Worm (Caenorhabditis elegans): Measurements from ENCODE around the gene cdc-73.

ce11 chrIV:4025923-4026322 is 16.5 kb upstream of the cdc-73 start:
- TF ChIP-seq him-1 (tag; optimal IDR thresholded peaks at IDR 0.05) (no peak), W03F9.2 (tag; optimal IDR thresholded peaks at IDR 0.05) (peak; percentile 12)
